Worm (Caenorhabditis elegans) whole organism, L1 larva: ENCODE results near the gene Y52E8A.1.

Source experiments
- C04F5.9 ChIP-seq: sonication (generic microtip); optimal IDR thresholded peaks from 2 replicates; lab custom pipeline; 2016; ENCODE audit warnings: missing genetic modification characterization, missing compliant biosample characterization
- C16A3.4 ChIP-seq: fragments of 150-350 bp; optimal IDR thresholded peaks from 2 replicates; lab custom pipeline; 2014; ENCODE audit warnings: missing biosample characterization, missing genetic modification characterization
- C34B4.2 ChIP-seq: sonication (generic microtip); optimal IDR thresholded peaks from 2 replicates; lab custom pipeline; 2017; ENCODE audit warnings: mild to moderate bottlenecking, missing genetic modification characterization, missing compliant biosample characterization
- Y116A8C.19 ChIP-seq: sonication (generic microtip); optimal IDR thresholded peaks from 2 replicates; lab custom pipeline; 2016; ENCODE audit warnings: missing compliant biosample characterization, missing genetic modification characterization, borderline replicate concordance
- alr-1 ChIP-seq: fragments of 200-800 bp; sonication (Bioruptor generic); optimal IDR thresholded peaks from 2 replicates; lab custom pipeline; 2018; ENCODE audit warnings: borderline replicate concordance, mild to moderate bottlenecking, missing genetic modification characterization, missing compliant biosample characterization
- aly-2 ChIP-seq: fragments of 150-350 bp; optimal IDR thresholded peaks from 2 replicates; lab custom pipeline; 2014; ENCODE audit warnings: missing biosample characterization, missing genetic modification characterization
- ama-1 ChIP-seq: fragments of 150-350 bp; optimal IDR thresholded peaks from 2 replicates; lab custom pipeline; 2014
- ceh-8 ChIP-seq: fragments of 200-800 bp; sonication (Bioruptor generic); optimal IDR thresholded peaks from 2 replicates; lab custom pipeline; 2018; ENCODE audit warnings: mild to moderate bottlenecking, missing genetic modification characterization, moderate library complexity, missing compliant biosample characterization
- ceh-82 ChIP-seq, 3 experiments: fragments of 150-350 bp in 1 of 3; sonication (generic microtip) in 2 of 3; optimal IDR thresholded peaks; 2 replicates each; lab custom pipeline; 2014 to 2017; ENCODE audit warnings: missing biosample characterization in 3 of 3, missing genetic modification characterization in 3 of 3
- ceh-88 ChIP-seq: fragments of 200-800 bp; sonication (Bioruptor generic); IDR thresholded peaks from 2 replicates; pipeline ENCODE4 v1.3.6; 2022; ENCODE audit warnings: missing genetic modification characterization, missing compliant biosample characterization
- ceh-90 ChIP-seq: sonication (generic microtip); optimal IDR thresholded peaks from 2 replicates; lab custom pipeline; 2016; ENCODE audit warnings: missing genetic modification characterization, missing compliant biosample characterization
- ces-1 ChIP-seq: fragments of 150-350 bp; optimal IDR thresholded peaks from 2 replicates; lab custom pipeline; 2014; ENCODE audit warnings: missing biosample characterization, missing genetic modification reagents, missing genetic modification characterization
- dpl-1 ChIP-seq, 3 experiments: fragments of 150-350 bp in 2 of 3; sonication (generic microtip) in 1 of 3; optimal IDR thresholded peaks; 2 replicates each; lab custom pipeline; 2014 to 2017; ENCODE audit warnings: missing biosample characterization in 3 of 3, missing genetic modification characterization in 3 of 3, missing genetic modification reagents in 3 of 3
- dsc-1 ChIP-seq: sonication (generic microtip); optimal IDR thresholded peaks from 2 replicates; lab custom pipeline; 2016; ENCODE audit warnings: mild to moderate bottlenecking, missing genetic modification characterization, missing compliant biosample characterization
- efl-1 ChIP-seq, 4 experiments: fragments of 150-350 bp; optimal IDR thresholded peaks in 3 of 4; peaks in 1 of 4; 1 replicate in 1 of 4; 2 replicates in 3 of 4; lab custom pipeline; 2014; ENCODE audit warnings: missing biosample characterization in 2 of 4, missing genetic modification characterization in 2 of 4, missing genetic modification reagents in 2 of 4
- elt-3 ChIP-seq, 6 experiments: fragments of 150-350 bp in 1 of 6; sonication (generic microtip); optimal IDR thresholded peaks; 2 replicates each; lab custom pipeline; 2017 to 2018; ENCODE audit warnings: missing biosample characterization in 6 of 6, missing genetic modification characterization in 6 of 6, inconsistent platforms in 1 of 6
- ets-5 ChIP-seq: fragments of 200-800 bp; sonication (Bioruptor generic); IDR thresholded peaks from 2 replicates; pipeline ENCODE4 v1.3.6; 2022; ENCODE audit warnings: missing genetic modification characterization, missing compliant biosample characterization
- fkh-10 ChIP-seq: sonication (generic microtip); optimal IDR thresholded peaks from 2 replicates; lab custom pipeline; 2017; ENCODE audit warnings: missing biosample characterization, missing genetic modification reagents, missing genetic modification characterization
- fkh-4 ChIP-seq: sonication (generic microtip); optimal IDR thresholded peaks from 2 replicates; lab custom pipeline; 2016; ENCODE audit warnings: missing compliant biosample characterization, missing genetic modification characterization, borderline replicate concordance
- grh-1 ChIP-seq: fragments of 200-800 bp; sonication (Bioruptor generic); IDR thresholded peaks from 2 replicates; pipeline ENCODE4 v1.3.6; 2022; ENCODE audit warnings: missing genetic modification reagents, missing genetic modification characterization, missing compliant biosample characterization
- hlh-17 ChIP-seq: fragments of 200-800 bp; sonication (Bioruptor generic); optimal IDR thresholded peaks from 2 replicates; lab custom pipeline; 2018; ENCODE audit warnings: missing genetic modification characterization, mild to moderate bottlenecking, missing compliant biosample characterization, moderate library complexity, borderline replicate concordance
- hlh-4 ChIP-seq: sonication (generic microtip); optimal IDR thresholded peaks from 2 replicates; lab custom pipeline; 2016; ENCODE audit warnings: mild to moderate bottlenecking, missing genetic modification characterization, missing compliant biosample characterization
- irx-1 ChIP-seq: sonication (generic microtip); optimal IDR thresholded peaks from 2 replicates; lab custom pipeline; 2016; ENCODE audit warnings: missing genetic modification characterization, missing compliant biosample characterization
- isw-1 ChIP-seq: fragments of 200-800 bp; sonication (Bioruptor generic); IDR thresholded peaks from 2 replicates; pipeline ENCODE4 v1.3.6; 2022; ENCODE audit warnings: missing genetic modification characterization, missing compliant biosample characterization
- lin-13 ChIP-seq: fragments of 150-350 bp; optimal IDR thresholded peaks from 2 replicates; lab custom pipeline; 2014; ENCODE audit warnings: missing biosample characterization, missing genetic modification reagents, missing genetic modification characterization
- lin-14 ChIP-seq: fragments of 200-800 bp; sonication (Bioruptor generic); optimal IDR thresholded peaks from 2 replicates; lab custom pipeline; 2018; ENCODE audit warnings: mild to moderate bottlenecking, missing genetic modification characterization, moderate library complexity, missing compliant biosample characterization
- lin-35 ChIP-seq, 2 experiments: fragments of 150-350 bp; optimal IDR thresholded peaks; 2 replicates each; lab custom pipeline; 2014; ENCODE audit warnings: missing biosample characterization in 2 of 2, missing genetic modification characterization in 2 of 2, missing genetic modification reagents in 2 of 2
- mab-9 ChIP-seq: fragments of 200-800 bp; sonication (Bioruptor generic); IDR thresholded peaks from 2 replicates; pipeline ENCODE4 v1.3.6; 2022; ENCODE audit warnings: missing genetic modification reagents, missing genetic modification characterization, missing compliant biosample characterization
- mep-1 ChIP-seq: fragments of 150-350 bp; optimal IDR thresholded peaks from 2 replicates; lab custom pipeline; 2014; ENCODE audit warnings: missing biosample characterization, missing genetic modification characterization
- nhr-11 ChIP-seq: fragments of 150-350 bp; optimal IDR thresholded peaks from 2 replicates; lab custom pipeline; 2014; ENCODE audit warnings: missing biosample characterization, missing genetic modification characterization
- nhr-12 ChIP-seq: sonication (generic microtip); optimal IDR thresholded peaks from 2 replicates; lab custom pipeline; 2017; ENCODE audit warnings: missing biosample characterization, missing genetic modification characterization
- nhr-19 ChIP-seq: fragments of 200-800 bp; sonication (Bioruptor generic); conservative IDR thresholded peaks from 2 replicates; pipeline ENCODE4 v1.3.6; 2022; ENCODE audit warnings: missing genetic modification characterization, missing compliant biosample characterization
- nhr-20 ChIP-seq: sonication (generic microtip); optimal IDR thresholded peaks from 2 replicates; lab custom pipeline; 2016; ENCODE audit warnings: mild to moderate bottlenecking, missing genetic modification characterization, missing compliant biosample characterization
- nhr-237 ChIP-seq: fragments of 150-350 bp; optimal IDR thresholded peaks from 2 replicates; lab custom pipeline; 2014; ENCODE audit warnings: missing biosample characterization, missing genetic modification characterization
- nhr-71 ChIP-seq: sonication (generic microtip); optimal IDR thresholded peaks from 2 replicates; lab custom pipeline; 2016; ENCODE audit warnings: mild to moderate bottlenecking, missing genetic modification characterization, moderate library complexity, missing compliant biosample characterization
- nhr-76 ChIP-seq: sonication (generic microtip); optimal IDR thresholded peaks from 2 replicates; lab custom pipeline; 2017; ENCODE audit warnings: missing biosample characterization, missing genetic modification characterization
- nhr-77 ChIP-seq: fragments of 150-350 bp; optimal IDR thresholded peaks from 2 replicates; lab custom pipeline; 2014; ENCODE audit warnings: missing biosample characterization, missing genetic modification characterization
- nhr-84 ChIP-seq: sonication (generic microtip); optimal IDR thresholded peaks from 2 replicates; lab custom pipeline; 2017; ENCODE audit warnings: missing biosample characterization, missing genetic modification characterization
- nhr-90 ChIP-seq: sonication (generic microtip); optimal IDR thresholded peaks from 2 replicates; lab custom pipeline; 2016; ENCODE audit warnings: mild to moderate bottlenecking, missing genetic modification characterization, missing compliant biosample characterization; ENCODE audit not compliant: poor library complexity
- pax-3 ChIP-seq: fragments of 200-800 bp; sonication (Bioruptor generic); optimal IDR thresholded peaks from 2 replicates; lab custom pipeline; 2018; ENCODE audit warnings: mild to moderate bottlenecking, missing genetic modification characterization, moderate library complexity, missing compliant biosample characterization
- pqm-1 ChIP-seq: sonication (generic microtip); optimal IDR thresholded peaks from 3 replicates; lab custom pipeline; 2017; ENCODE audit warnings: missing biosample characterization, missing genetic modification characterization
- rnt-1 ChIP-seq: sonication (generic microtip); optimal IDR thresholded peaks from 2 replicates; lab custom pipeline; 2016; ENCODE audit warnings: mild to moderate bottlenecking, missing genetic modification characterization, moderate library complexity, missing compliant biosample characterization
- skn-1 ChIP-seq: fragments of 150-350 bp; optimal IDR thresholded peaks from 2 replicates; lab custom pipeline; 2014; ENCODE audit warnings: missing biosample characterization, missing genetic modification characterization
- snpc-4 ChIP-seq: fragments of 150-350 bp; optimal IDR thresholded peaks from 2 replicates; lab custom pipeline; 2014; ENCODE audit warnings: missing biosample characterization, missing genetic modification characterization
- snu-23 ChIP-seq: sonication (generic microtip); optimal IDR thresholded peaks from 2 replicates; lab custom pipeline; 2016; ENCODE audit warnings: missing genetic modification characterization, missing compliant biosample characterization
- sptf-1 ChIP-seq: fragments of 150-350 bp; optimal IDR thresholded peaks from 2 replicates; lab custom pipeline; 2014; ENCODE audit warnings: missing biosample characterization, missing genetic modification characterization
- sup-37 ChIP-seq: fragments of 200-800 bp; sonication (Bioruptor generic); optimal IDR thresholded peaks from 2 replicates; lab custom pipeline; 2018; ENCODE audit warnings: mild to moderate bottlenecking, missing genetic modification characterization, missing compliant biosample characterization
- tlp-1 ChIP-seq: fragments of 150-350 bp; optimal IDR thresholded peaks from 2 replicates; lab custom pipeline; 2014; ENCODE audit warnings: missing biosample characterization, missing genetic modification characterization
- unc-30 ChIP-seq: sonication (generic microtip); optimal IDR thresholded peaks from 2 replicates; lab custom pipeline; 2017; ENCODE audit warnings: missing biosample characterization, missing genetic modification characterization
- unc-86 ChIP-seq: sonication (generic microtip); optimal IDR thresholded peaks from 2 replicates; lab custom pipeline; 2016; ENCODE audit warnings: missing genetic modification characterization, missing compliant biosample characterization
- zag-1 ChIP-seq: fragments of 150-350 bp; optimal IDR thresholded peaks from 2 replicates; lab custom pipeline; 2014; ENCODE audit warnings: missing biosample characterization, missing genetic modification characterization
- ztf-11 ChIP-seq, 2 experiments: sonication (generic microtip); optimal IDR thresholded peaks; 2 replicates each; lab custom pipeline; 2016 to 2017; ENCODE audit warnings: missing genetic modification characterization in 2 of 2, missing biosample characterization in 1 of 2, missing compliant biosample characterization in 1 of 2

Gene Y52E8A.1

ce11 chrII:4299227-4299703, 22.6 kb upstream of the Y52E8A.1 start, which contains the start of gene sco-1 (continued):
- TF ChIP-seq unc-86 (peak; percentile 97), grh-1 (GFP tag; lab: Robert Waterston, UW) (peak; percentile 97), dsc-1 (tag; lab: Kevin White, UChicago) (peak; percentile 98), lin-13 (GFP tag; lab: Kevin White, UChicago) (peak; percentile 97), snpc-4 (tag; lab: Kevin White, UChicago) (peak; percentile 78), ets-5 (GFP tag; lab: Robert Waterston, UW) (no peak), snu-23 (GFP tag; lab: Kevin White, UChicago) (peak; percentile 99), ces-1 (GFP tag; lab: Kevin White, UChicago) (peak; percentile 33), pax-3 (tag; lab: Kevin White, UChicago) (peak; percentile 96), nhr-90 (tag; lab: Kevin White, UChicago) (peak; percentile 98), nhr-12 (tag; lab: Kevin White, UChicago) (peak; percentile 25), irx-1 (peak; percentile 97), ceh-88 (GFP tag; lab: Robert Waterston, UW) (peak; percentile 92), isw-1 (GFP tag; lab: Robert Waterston, UW) (peak; percentile 98), sup-37 (peak; percentile 93), efl-1 (optimal IDR thresholded peaks at IDR 0.05; lab: Kevin White, UChicago) (peak; percentile 93 to 95), efl-1 (GFP tag; optimal IDR thresholded peaks at IDR 0.05 in 1 of 2; lab: Kevin White, UChicago) (peak; percentile 84 to 99), rnt-1 (peak; percentile 100), fkh-4 (tag; lab: Kevin White, UChicago) (peak; percentile 99), ceh-82 (tag; optimal IDR thresholded peaks at IDR 0.05; lab: Kevin White, UChicago) (peak; percentile 97 to 98 (median 98)), ceh-90 (tag; lab: Kevin White, UChicago) (peak; percentile 90), C16A3.4 (tag; lab: Kevin White, UChicago) (peak; percentile 93), lin-35 (GFP tag; optimal IDR thresholded peaks at IDR 0.05; lab: Kevin White, UChicago) (peak; percentile 88 to 91), sptf-1 (no peak), dpl-1 (GFP tag; optimal IDR thresholded peaks at IDR 0.05; lab: Kevin White, UChicago) (peak; percentile 85 to 89 (median 87)), ztf-11 (tag; optimal IDR thresholded peaks at IDR 0.05; lab: Kevin White, UChicago) (peak in 1 of 2 experiments; percentile 98), aly-2 (tag; lab: Kevin White, UChicago) (peak; percentile 68), ama-1 (lab: Kevin White, UChicago) (peak; percentile 78), ceh-8 (GFP tag; lab: Kevin White, UChicago) (peak; percentile 96), Y116A8C.19 (tag; lab: Kevin White, UChicago) (peak; percentile 85), mab-9 (GFP tag; lab: Robert Waterston, UW) (peak; percentile 98), alr-1 (tag; lab: Kevin White, UChicago) (no peak), skn-1 (tag; lab: Kevin White, UChicago) (peak; percentile 95), mep-1 (tag; lab: Kevin White, UChicago) (peak; percentile 93), elt-3 (tag; optimal IDR thresholded peaks at IDR 0.05; lab: Kevin White, UChicago) (peak in 3 of 6 experiments; percentile 82 to 97 (median 94)), C34B4.2 (peak; percentile 79), lin-14 (GFP tag; lab: Kevin White, UChicago) (peak; percentile 97), unc-30 (tag; lab: Kevin White, UChicago) (no peak), nhr-71 (tag; lab: Kevin White, UChicago) (peak; percentile 98), tlp-1 (no peak), pqm-1 (tag; lab: Kevin White, UChicago) (no peak), nhr-237 (tag; lab: Kevin White, UChicago) (peak; percentile 85), nhr-20 (tag; lab: Kevin White, UChicago) (peak; percentile 97), nhr-11 (tag; lab: Kevin White, UChicago) (peak; percentile 85), nhr-84 (no peak), nhr-76 (tag; lab: Kevin White, UChicago) (peak; percentile 65), hlh-4 (tag; lab: Kevin White, UChicago) (peak; percentile 76), zag-1 (tag; lab: Kevin White, UChicago) (peak; percentile 92), nhr-19 (peak; percentile 97), C04F5.9 (tag; lab: Kevin White, UChicago) (peak; percentile 97), fkh-10 (GFP tag; lab: Kevin White, UChicago) (peak; percentile 91), hlh-17 (GFP tag; lab: Kevin White, UChicago) (no peak), nhr-77 (tag; lab: Kevin White, UChicago) (peak; percentile 95)
